Fruit fly (Drosophila melanogaster): ENCODE measurements around the gene Pfdn2.

Pfdn2 gene

dm6 chr3L:11112427-11112826, 38.2 kb upstream of the Pfdn2 start:
- TF ChIP-seq CG1620 (GFP tag; optimal IDR thresholded peaks at IDR 0.05) = no peak
- TF ChIP-seq CG7101 (tag; optimal IDR thresholded peaks at IDR 0.05) = no peak

- no peak for TF ChIP-seq cic (GFP tag; optimal IDR thresholded peaks at IDR 0.05)
These were observed 35.3 kb upstream of the Pfdn2 start, which contains the start of the genes CG34012 and emei for dm6 chr3L:11109454-11109853. Gene CG34012 (minus strand): TSS chr3L:11109505. Gene emei (plus strand): TSS chr3L:11109690.

dm6 chr3L:11107935-11108334, 33.7 kb upstream of the Pfdn2 start, which contains the start of gene CG12522:
Gene CG12522 (plus strand): TSS chr3L:11108235.
- no peak for TF ChIP-seq CG33017 (tag; optimal IDR thresholded peaks at IDR 0.05)
- no peak for TF ChIP-seq tj (GFP tag; optimal IDR thresholded peaks at IDR 0.05)
- no peak for TF ChIP-seq toe (GFP tag; optimal IDR thresholded peaks at IDR 0.05)
- no peak for TF ChIP-seq CG12768 (GFP tag; optimal IDR thresholded peaks at IDR 0.05)
- TF ChIP-seq cic (GFP tag; optimal IDR thresholded peaks at IDR 0.05) = no peak
- no peak for TF ChIP-seq Clk (GFP tag; optimal IDR thresholded peaks at IDR 0.05)
- TF ChIP-seq Mnt (GFP tag; optimal IDR thresholded peaks at IDR 0.05) = no peak
- TF ChIP-seq CG5204 (GFP tag; optimal IDR thresholded peaks at IDR 0.05) = no peak
- TF ChIP-seq pad (GFP tag; optimal IDR thresholded peaks at IDR 0.05) = no peak
- no peak for TF ChIP-seq CG14711 (tag; optimal IDR thresholded peaks at IDR 0.05)
- TF ChIP-seq ovo (GFP tag; optimal IDR thresholded peaks at IDR 0.05) = no peak
- TF ChIP-seq CG7101 (tag; optimal IDR thresholded peaks at IDR 0.05) = no peak
- no peak for TF ChIP-seq kay (GFP tag; ENCODE audit: borderline replicate concordance)
- no peak for TF ChIP-seq bab1 (GFP tag; optimal IDR thresholded peaks at IDR 0.05)
- no peak for TF ChIP-seq CG1620 (GFP tag; optimal IDR thresholded peaks at IDR 0.05)
- no peak for TF ChIP-seq Crg-1 (GFP tag; optimal IDR thresholded peaks at IDR 0.05)
- TF ChIP-seq cnc (optimal IDR thresholded peaks at IDR 0.05) = no peak

dm6 chr3L:11107432-11107831, 33.2 kb upstream of the Pfdn2 start, which contains the start of gene CG32073:
Gene CG32073 (minus strand): TSS chr3L:11107582.
- TF ChIP-seq CG7045 (GFP tag; optimal IDR thresholded peaks at IDR 0.05) (no peak), CG1620 (GFP tag; optimal IDR thresholded peaks at IDR 0.05) (no peak), CG14711 (tag; optimal IDR thresholded peaks at IDR 0.05) (no peak), Hr96 (GFP tag; optimal IDR thresholded peaks at IDR 0.05) (no peak), cic (GFP tag; optimal IDR thresholded peaks at IDR 0.05) (no peak), CG7101 (tag; optimal IDR thresholded peaks at IDR 0.05) (no peak), Clk (GFP tag; optimal IDR thresholded peaks at IDR 0.05) (no peak), toe (GFP tag; optimal IDR thresholded peaks at IDR 0.05) (no peak), tj (GFP tag; optimal IDR thresholded peaks at IDR 0.05) (no peak), ovo (GFP tag; optimal IDR thresholded peaks at IDR 0.05) (no peak), pad (GFP tag; optimal IDR thresholded peaks at IDR 0.05) (no peak), CG12768 (GFP tag; optimal IDR thresholded peaks at IDR 0.05) (no peak), cnc (optimal IDR thresholded peaks at IDR 0.05) (no peak), CG11617 (GFP tag; optimal IDR thresholded peaks at IDR 0.05) (no peak), kay (GFP tag; ENCODE audit: borderline replicate concordance) (no peak), CG5204 (GFP tag; optimal IDR thresholded peaks at IDR 0.05) (no peak), Crg-1 (GFP tag; optimal IDR thresholded peaks at IDR 0.05) (no peak), bab1 (GFP tag; optimal IDR thresholded peaks at IDR 0.05) (no peak), Mnt (GFP tag; optimal IDR thresholded peaks at IDR 0.05) (no peak)

- TF ChIP-seq toe (GFP tag; optimal IDR thresholded peaks at IDR 0.05) = no peak
These were observed 29.6 kb upstream of the Pfdn2 start, which contains the start of gene CG32071 for dm6 chr3L:11103773-11104172. Gene CG32071 (minus strand): TSS chr3L:11103873.

- no peak for TF ChIP-seq toe (GFP tag; optimal IDR thresholded peaks at IDR 0.05)
- TF ChIP-seq CG14711 (tag; optimal IDR thresholded peaks at IDR 0.05) = no peak
- no peak for TF ChIP-seq CG12768 (GFP tag; optimal IDR thresholded peaks at IDR 0.05)
- TF ChIP-seq CG7101 (tag; optimal IDR thresholded peaks at IDR 0.05) = no peak
- TF ChIP-seq CG1620 (GFP tag; optimal IDR thresholded peaks at IDR 0.05) = no peak
- no peak for TF ChIP-seq Crg-1 (GFP tag; optimal IDR thresholded peaks at IDR 0.05)
- TF ChIP-seq tj (GFP tag; optimal IDR thresholded peaks at IDR 0.05) = no peak
- no peak for TF ChIP-seq ovo (GFP tag; optimal IDR thresholded peaks at IDR 0.05)
- no peak for TF ChIP-seq pad (GFP tag; optimal IDR thresholded peaks at IDR 0.05)
These were observed 28.7 kb upstream of the Pfdn2 start, which contains the start of gene Elo68alpha for dm6 chr3L:11102930-11103329. Gene Elo68alpha (minus strand): TSS chr3L:11103030.

dm6 chr3L:11101598-11101997, 27.4 kb upstream of the Pfdn2 start, which contains the start of gene Elo68beta:
Gene Elo68beta (minus strand): TSS chr3L:11101698.
- TF ChIP-seq toe (GFP tag; optimal IDR thresholded peaks at IDR 0.05) (no peak), kay (GFP tag; ENCODE audit: borderline replicate concordance) (peak; percentile 19)

dm6 chr3L:11097982-11098663, 23.9 kb upstream of the Pfdn2 start, which contains the start of the genes Irbp18 and APP-BP1:
Gene Irbp18 (minus strand): TSS chr3L:11098186.
Gene APP-BP1 (plus strand): TSS chr3L:11098412.
- peak; percentile 96 for TF ChIP-seq toe (GFP tag; optimal IDR thresholded peaks at IDR 0.05)
- peak; percentile 97 for TF ChIP-seq kay (GFP tag; ENCODE audit: borderline replicate concordance)
- TF ChIP-seq CG11617 (GFP tag; optimal IDR thresholded peaks at IDR 0.05) = peak; percentile 97
- TF ChIP-seq CG1620 (GFP tag; optimal IDR thresholded peaks at IDR 0.05) = peak; percentile 96
- peak; percentile 96 for TF ChIP-seq CG5204 (GFP tag; optimal IDR thresholded peaks at IDR 0.05)
- TF ChIP-seq Mnt (GFP tag; optimal IDR thresholded peaks at IDR 0.05) = peak; percentile 89
- peak; percentile 71 for TF ChIP-seq cic (GFP tag; optimal IDR thresholded peaks at IDR 0.05)
- TF ChIP-seq tj (GFP tag; optimal IDR thresholded peaks at IDR 0.05) = peak; percentile 80
- TF ChIP-seq CG14711 (tag; optimal IDR thresholded peaks at IDR 0.05) = peak; percentile 88
- TF ChIP-seq CG33017 (tag; optimal IDR thresholded peaks at IDR 0.05) = peak; percentile 86
- peak; percentile 92 for TF ChIP-seq CG7101 (tag; optimal IDR thresholded peaks at IDR 0.05)
- peak; percentile 89 for TF ChIP-seq pad (GFP tag; optimal IDR thresholded peaks at IDR 0.05)
- TF ChIP-seq Clk (GFP tag; optimal IDR thresholded peaks at IDR 0.05) = peak; percentile 85
- peak; percentile 95 for TF ChIP-seq bab1 (GFP tag; optimal IDR thresholded peaks at IDR 0.05)
- TF ChIP-seq cnc (optimal IDR thresholded peaks at IDR 0.05) = no peak
- peak; percentile 93 for TF ChIP-seq CG7045 (GFP tag; optimal IDR thresholded peaks at IDR 0.05)
- TF ChIP-seq CG12768 (GFP tag; optimal IDR thresholded peaks at IDR 0.05) = peak; percentile 96
- peak; percentile 84 for TF ChIP-seq ovo (GFP tag; optimal IDR thresholded peaks at IDR 0.05)
- TF ChIP-seq Hr96 (GFP tag; optimal IDR thresholded peaks at IDR 0.05) = peak; percentile 92
- TF ChIP-seq Crg-1 (GFP tag; optimal IDR thresholded peaks at IDR 0.05) = peak; percentile 98
